Fruit fly (Drosophila melanogaster) whole organism, wandering third instar larva: ENCODE data around the gene Snr1.

Experiments
- Abd-B ChIP-seq: fragments of >200 bp; optimal IDR thresholded peaks from 2 replicates; lab custom pipeline; 2017; ENCODE audit warnings: missing biosample characterization, missing genetic modification characterization
- CG32264 ChIP-seq: fragments of 200-800 bp; sonication (Bioruptor generic); optimal IDR thresholded peaks from 2 replicates; lab custom pipeline; 2016; ENCODE audit warnings: missing biosample characterization, missing genetic modification characterization
- CG9705 ChIP-seq: fragments of 200-800 bp; sonication (Bioruptor generic); optimal IDR thresholded peaks from 2 replicates; lab custom pipeline; 2018; ENCODE audit warnings: missing biosample characterization, mild to moderate bottlenecking, missing genetic modification characterization
- Dif ChIP-seq: fragments of 200-275, 200-300 bp; sonication (Bioruptor generic); optimal IDR thresholded peaks from 2 replicates; lab custom pipeline; 2018; ENCODE audit warnings: missing biosample characterization, missing genetic modification characterization; ENCODE audit not compliant: partially characterized antibody
- GATAd ChIP-seq: sonication (Bioruptor generic); optimal IDR thresholded peaks from 2 replicates; lab custom pipeline; 2016; ENCODE audit warnings: missing biosample characterization, missing genetic modification characterization
- HLH106 ChIP-seq: fragments of 200-800 bp; optimal IDR thresholded peaks from 3 replicates; lab custom pipeline; 2019; ENCODE audit warnings: missing biosample characterization, mild to moderate bottlenecking, missing genetic modification characterization, moderate library complexity
- Hr78 ChIP-seq: fragments of >200 bp; optimal IDR thresholded peaks from 2 replicates; lab custom pipeline; 2017; ENCODE audit warnings: missing biosample characterization, missing genetic modification characterization
- Hr83 ChIP-seq: fragments of 200-300 bp; sonication (Bioruptor generic); optimal IDR thresholded peaks from 2 replicates; lab custom pipeline; 2016; ENCODE audit warnings: missing biosample characterization, mild to moderate bottlenecking, missing genetic modification characterization, moderate library complexity; ENCODE audit not compliant: poor library complexity, severe bottlenecking
- Jra ChIP-seq: sonication (Bioruptor generic); optimal IDR thresholded peaks from 2 replicates; lab custom pipeline; 2016; ENCODE audit warnings: missing biosample characterization, missing genetic modification characterization
- N ChIP-seq: fragments of >200 bp; optimal IDR thresholded peaks from 2 replicates; lab custom pipeline; 2018; ENCODE audit warnings: missing biosample characterization, missing external identifiers, missing genetic modification characterization
- OdsH ChIP-seq: fragments of 200-800 bp; sonication (Bioruptor generic); optimal IDR thresholded peaks from 2 replicates; lab custom pipeline; 2016; ENCODE audit warnings: missing biosample characterization, mild to moderate bottlenecking, missing genetic modification characterization
- Rel ChIP-seq, 2 experiments: fragments of 200-800 bp; sonication (Bioruptor generic) in 1 of 2; optimal IDR thresholded peaks; 2 replicates in 1 of 2; 3 replicates in 1 of 2; lab custom pipeline; 2016 to 2019; ENCODE audit warnings: mild to moderate bottlenecking in 2 of 2, missing biosample characterization in 2 of 2, missing genetic modification characterization in 2 of 2, moderate library complexity in 1 of 2
- Sp1 ChIP-seq: fragments of 200-800 bp; sonication (Bioruptor generic); optimal IDR thresholded peaks from 3 replicates; lab custom pipeline; 2019; ENCODE audit warnings: missing biosample characterization, mild to moderate bottlenecking, missing genetic modification characterization, moderate library complexity
- Vsx2 ChIP-seq: fragments of 200-300, 225-300 bp; sonication (Bioruptor generic); optimal IDR thresholded peaks from 2 replicates; lab custom pipeline; 2018; ENCODE audit warnings: missing biosample characterization, missing genetic modification characterization; ENCODE audit not compliant: partially characterized antibody
- dl ChIP-seq, 2 experiments: fragments of 175-275, 200-275 bp in 1 of 2; fragments of 200-275 bp in 1 of 2; sonication (Bioruptor generic); optimal IDR thresholded peaks; lab custom pipeline; 2018; ENCODE audit warnings: mild to moderate bottlenecking in 2 of 2, missing biosample characterization in 2 of 2, missing genetic modification characterization in 2 of 2, moderate library complexity in 2 of 2; ENCODE audit not compliant: partially characterized antibody in 2 of 2, insufficient read depth in 1 of 2
- dmrt93B ChIP-seq: fragments of 200-800 bp; sonication (Bioruptor generic); optimal IDR thresholded peaks from 2 replicates; lab custom pipeline; 2018; ENCODE audit warnings: missing biosample characterization, mild to moderate bottlenecking, missing genetic modification characterization
- ey ChIP-seq: fragments of 200-800 bp; sonication (Bioruptor generic); optimal IDR thresholded peaks from 2 replicates; lab custom pipeline; 2016; ENCODE audit warnings: missing biosample characterization, missing genetic modification characterization
- foxo ChIP-seq, 2 experiments: fragments of 200-800 bp; sonication (Bioruptor generic); optimal IDR thresholded peaks; 2 replicates in 1 of 2; 3 replicates in 1 of 2; lab custom pipeline; 2016 to 2017; ENCODE audit warnings: missing biosample characterization in 2 of 2, missing genetic modification characterization in 2 of 2
- h ChIP-seq: fragments of 200-800 bp; sonication (Bioruptor generic); optimal IDR thresholded peaks from 3 replicates; lab custom pipeline; 2016; ENCODE audit warnings: missing biosample characterization, mild to moderate bottlenecking, missing genetic modification characterization
- jim ChIP-seq: fragments of 175-275, 200-325 bp; sonication (Bioruptor generic); optimal IDR thresholded peaks from 2 replicates; lab custom pipeline; 2016; ENCODE audit warnings: missing biosample characterization, mild to moderate bottlenecking, missing genetic modification characterization
- pan ChIP-seq: fragments of >200 bp; optimal IDR thresholded peaks from 2 replicates; lab custom pipeline; 2017
- psq ChIP-seq: fragments of 200-800 bp; sonication (Bioruptor generic); optimal IDR thresholded peaks from 3 replicates; lab custom pipeline; 2017; ENCODE audit warnings: missing biosample characterization, mild to moderate bottlenecking, missing genetic modification characterization, moderate library complexity
- rgr ChIP-seq: fragments of 200-800 bp; sonication (Bioruptor generic); optimal IDR thresholded peaks from 3 replicates; lab custom pipeline; 2016; ENCODE audit warnings: missing biosample characterization, mild to moderate bottlenecking, missing genetic modification characterization
- sage ChIP-seq: fragments of 200-800 bp; sonication (Bioruptor generic); optimal IDR thresholded peaks from 2 replicates; lab custom pipeline; 2016; ENCODE audit warnings: missing biosample characterization, mild to moderate bottlenecking, missing genetic modification characterization
- sv ChIP-seq: fragments of 200-800 bp; sonication (Bioruptor generic); optimal IDR thresholded peaks from 3 replicates; lab custom pipeline; 2016; ENCODE audit warnings: missing biosample characterization, missing genetic modification characterization
- tai ChIP-seq: sonication (Bioruptor generic); optimal IDR thresholded peaks from 2 replicates; lab custom pipeline; 2016; ENCODE audit warnings: missing biosample characterization, missing genetic modification characterization

Gene Snr1

DNA sequence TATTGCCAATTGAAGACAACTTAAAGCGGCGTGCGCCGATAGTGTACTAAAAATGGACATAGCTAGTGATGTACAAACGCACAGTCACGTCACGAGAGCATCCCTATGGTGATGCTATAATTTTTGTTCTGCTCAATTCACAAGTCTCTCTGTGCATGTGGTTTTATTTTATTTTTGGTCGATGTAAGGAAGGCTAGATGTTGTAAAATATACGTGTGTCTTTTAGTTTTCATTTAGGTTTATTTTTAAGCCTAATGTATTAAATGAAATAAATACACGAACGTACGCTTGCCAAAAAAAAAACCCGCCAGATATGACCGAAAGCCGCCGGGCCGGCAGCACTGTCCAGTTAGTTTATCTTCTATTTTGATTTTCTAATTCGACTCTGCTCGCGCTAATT, 3.8 kb downstream of the Snr1 start, which contains the start of the genes CG45100, HDAC3 and Hcs (continued):
- no peak for TF ChIP-seq Jra (GFP tag; lab: Kevin White, UChicago)

- TF ChIP-seq Rel (GFP tag; optimal IDR thresholded peaks at IDR 0.05; lab: Kevin White, UChicago) (no peak), Rel (tag; optimal IDR thresholded peaks at IDR 0.05; lab: Kevin White, UChicago) (no peak), Abd-B (GFP tag; lab: Kevin White, UChicago) (no peak), tai (GFP tag; lab: Kevin White, UChicago) (no peak), foxo (GFP tag; optimal IDR thresholded peaks at IDR 0.05; lab: Kevin White, UChicago) (no peak), Vsx2 (no peak), Jra (GFP tag; lab: Kevin White, UChicago) (no peak), rgr (no peak), N (GFP tag; lab: Kevin White, UChicago) (no peak), ey (GFP tag; lab: Kevin White, UChicago) (no peak), Dif (GFP tag; lab: Kevin White, UChicago) (no peak), sv (GFP tag; lab: Kevin White, UChicago) (no peak), h (no peak), dl (GFP tag; optimal IDR thresholded peaks at IDR 0.05; lab: Kevin White, UChicago; ENCODE audit: insufficient read depth in 1 of 2, partially characterized antibody in 2 of 2) (no peak), GATAd (GFP tag; lab: Kevin White, UChicago) (no peak), CG32264 (no peak), Sp1 (GFP tag; lab: Kevin White, UChicago) (no peak), jim (GFP tag; lab: Kevin White, UChicago) (no peak), dmrt93B (GFP tag; lab: Kevin White, UChicago) (no peak)
- TF ChIP-seq, all 38 proteins: peak for 0
These were observed 12.1 kb downstream of the Snr1 start for dm6 chr3R:5482790-5483189.

dm6 chr3R:5483488-5484109, 12.9 kb downstream of the Snr1 start, which contains the start of gene ksr:
Gene ksr (minus strand): TSS chr3R:5483906.
- TF ChIP-seq rgr (no peak), HLH106 (tag; lab: Kevin White, UChicago) (peak; percentile 14), Sp1 (GFP tag; lab: Kevin White, UChicago) (peak; percentile 38), Dif (GFP tag; lab: Kevin White, UChicago) (peak; percentile 0)

DNA sequence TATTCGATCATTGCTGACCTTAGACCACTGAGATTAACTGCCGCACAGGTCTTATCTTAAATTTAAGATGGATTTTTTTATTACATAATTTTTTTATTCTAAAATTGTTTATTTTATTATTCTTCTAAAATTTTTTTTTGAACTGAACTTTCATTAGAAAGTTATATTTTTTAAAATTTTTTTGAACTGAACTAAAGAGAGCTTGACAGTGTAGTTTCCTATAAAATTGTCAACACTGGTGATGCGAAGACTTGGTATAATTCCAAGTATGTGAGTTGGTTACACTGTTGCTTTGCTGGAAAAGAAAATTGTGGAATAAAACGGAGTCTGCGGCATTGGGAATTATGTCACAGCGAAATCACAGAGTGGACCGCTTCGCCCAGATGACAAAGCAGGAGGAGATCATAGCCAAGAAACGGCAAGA, 14.6 kb downstream of the Snr1 start, which contains the start of gene CG31550:
Gene CG31550 (plus strand): TSS at position 249 of the 424 bp plus-strand sequence.
- TF ChIP-seq CG32264 (no peak), CG9705 (GFP tag; lab: Kevin White, UChicago) (peak; percentile 6), dl (GFP tag; optimal IDR thresholded peaks at IDR 0.05; lab: Kevin White, UChicago; ENCODE audit: insufficient read depth in 1 of 2, partially characterized antibody in 2 of 2) (no peak), ey (GFP tag; lab: Kevin White, UChicago) (peak; percentile 36), Hr78 (GFP tag; lab: Kevin White, UChicago) (no peak), rgr (peak; percentile 74), Hr83 (peak; percentile 81), Rel (GFP tag; optimal IDR thresholded peaks at IDR 0.05; lab: Kevin White, UChicago) (no peak), Rel (tag; optimal IDR thresholded peaks at IDR 0.05; lab: Kevin White, UChicago) (peak; percentile 32), GATAd (GFP tag; lab: Kevin White, UChicago) (no peak), OdsH (GFP tag; lab: Kevin White, UChicago) (peak; percentile 45), jim (GFP tag; lab: Kevin White, UChicago) (no peak), sage (GFP tag; lab: Kevin White, UChicago) (no peak), foxo (GFP tag; optimal IDR thresholded peaks at IDR 0.05; lab: Kevin White, UChicago) (peak in 1 of 2 experiments; percentile 70), psq (peak; percentile 36), Vsx2 (peak; percentile 59), h (peak; percentile 64), Sp1 (GFP tag; lab: Kevin White, UChicago) (peak; percentile 67), HLH106 (tag; lab: Kevin White, UChicago) (peak; percentile 76)
- TF ChIP-seq, all 38 proteins: peak for 12

DNA sequence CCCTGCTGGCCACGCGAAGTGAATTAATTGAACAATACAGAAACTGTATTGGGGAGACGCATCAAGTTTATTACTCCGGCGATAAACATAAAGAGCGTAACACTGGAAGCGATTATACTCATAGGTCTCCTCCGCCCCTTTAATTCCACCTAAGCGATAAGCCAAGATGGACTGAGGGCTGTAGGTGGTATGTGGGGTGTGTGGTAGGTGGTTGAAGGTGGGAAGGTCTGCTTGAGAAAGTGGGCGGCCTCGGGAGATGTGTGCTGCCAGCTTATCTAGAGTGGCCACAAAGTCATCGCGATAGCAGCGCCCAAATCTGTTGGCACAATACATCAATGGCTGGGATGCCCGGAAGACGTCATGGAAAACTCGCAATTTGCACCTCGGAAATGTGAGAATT, 26.9 kb downstream of the Snr1 start:
- TF ChIP-seq sage (GFP tag; lab: Kevin White, UChicago) (no peak), Rel (GFP tag; optimal IDR thresholded peaks at IDR 0.05; lab: Kevin White, UChicago) (no peak), Rel (tag; optimal IDR thresholded peaks at IDR 0.05; lab: Kevin White, UChicago) (peak; percentile 30), h (peak; percentile 35)

DNA sequence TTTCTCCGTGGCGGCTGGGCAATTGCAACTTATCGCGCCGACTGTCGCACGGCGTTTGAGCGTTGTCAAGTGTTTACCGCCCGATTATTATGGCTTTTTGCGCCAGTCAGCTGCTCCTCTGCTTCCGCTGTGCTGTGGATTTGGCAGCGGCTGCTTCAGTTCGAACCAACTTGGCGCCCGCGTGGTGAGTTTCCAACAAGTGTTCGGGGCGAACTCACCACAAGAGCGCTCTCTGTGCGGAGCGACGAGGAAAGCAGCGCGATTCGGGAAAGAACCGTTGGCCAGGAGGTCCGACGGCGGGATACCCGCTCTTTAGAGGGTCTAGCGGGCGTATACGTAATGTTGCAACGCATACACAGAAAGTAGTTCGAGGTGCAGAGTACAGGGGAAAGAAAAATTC, 31.9 kb downstream of the Snr1 start, which contains the start of gene NKCC:
Gene NKCC (minus strand): TSS at position 57 of the 400 bp plus-strand sequence.
- TF ChIP-seq Hr78 (GFP tag; lab: Kevin White, UChicago) (no peak), GATAd (GFP tag; lab: Kevin White, UChicago) (no peak), sv (GFP tag; lab: Kevin White, UChicago) (no peak), pan (lab: Kevin White, UChicago) (no peak), psq (no peak), N (GFP tag; lab: Kevin White, UChicago) (no peak), Dif (GFP tag; lab: Kevin White, UChicago) (no peak), Rel (GFP tag; optimal IDR thresholded peaks at IDR 0.05; lab: Kevin White, UChicago) (no peak), Rel (tag; optimal IDR thresholded peaks at IDR 0.05; lab: Kevin White, UChicago) (peak; percentile 90)
